Fruit fly (Drosophila melanogaster) whole organism, embryonic: ENCODE measurements around the gene NFAT.

Source experiments
- ATbp ChIP-seq: fragments of 200-800 bp; sonication (Bioruptor generic); optimal IDR thresholded peaks from 2 replicates; lab custom pipeline; 2017; ENCODE audit warnings: missing biosample characterization, mild to moderate bottlenecking, missing genetic modification characterization, missing genetic modification reagents
- CG10959 ChIP-seq: fragments of 200-800 bp; sonication (Bioruptor generic); IDR thresholded peaks from 2 replicates; pipeline ENCODE4 v1.3.6; 2022; ENCODE audit warnings: missing biosample characterization, missing genetic modification characterization
- CG11696 ChIP-seq: fragments of 200-800 bp; sonication (Bioruptor generic); IDR thresholded peaks from 2 replicates; pipeline ENCODE4 v1.3.6; 2022; ENCODE audit warnings: missing biosample characterization, missing genetic modification characterization
- CG13894 ChIP-seq: fragments of 200-800 bp; sonication (Bioruptor generic); optimal IDR thresholded peaks from 3 replicates; lab custom pipeline; 2018; ENCODE audit warnings: missing biosample characterization, mild to moderate bottlenecking, missing genetic modification characterization, moderate library complexity
- CG14050 ChIP-seq: fragments of 200-800 bp; sonication (Bioruptor generic); IDR thresholded peaks from 3 replicates; pipeline ENCODE4 v1.3.6; 2022; ENCODE audit warnings: missing biosample characterization, missing genetic modification characterization
- CG14441 ChIP-seq: fragments of 200-800 bp; sonication (Bioruptor generic); IDR thresholded peaks from 2 replicates; pipeline ENCODE4 v1.3.6; 2022; ENCODE audit warnings: missing biosample characterization, missing genetic modification characterization
- CG15601 ChIP-seq: fragments of 200-800 bp; sonication (Bioruptor generic); optimal IDR thresholded peaks from 3 replicates; lab custom pipeline; 2019; ENCODE audit warnings: missing biosample characterization, mild to moderate bottlenecking, missing genetic modification characterization, moderate library complexity
- CG17612 ChIP-seq: fragments of 200-800 bp; sonication (Bioruptor generic); IDR thresholded peaks from 2 replicates; pipeline ENCODE4 v1.3.6; 2022; ENCODE audit warnings: missing biosample characterization, missing genetic modification characterization
- CG17829 ChIP-seq: fragments of 200-800 bp; optimal IDR thresholded peaks from 2 replicates; lab custom pipeline; 2019; ENCODE audit warnings: missing biosample characterization, mild to moderate bottlenecking, missing genetic modification characterization, moderate library complexity
- CG2202 ChIP-seq: fragments of 200-800 bp; sonication (Bioruptor generic); optimal IDR thresholded peaks from 2 replicates; lab custom pipeline; 2018; ENCODE audit warnings: missing biosample characterization, mild to moderate bottlenecking, missing genetic modification characterization
- CG2678 ChIP-seq: fragments of 200-800 bp; sonication (Bioruptor generic); optimal IDR thresholded peaks from 3 replicates; lab custom pipeline; 2019; ENCODE audit warnings: missing biosample characterization, mild to moderate bottlenecking, missing genetic modification characterization, moderate library complexity
- CG2875 ChIP-seq: fragments of 200-800 bp; sonication (Bioruptor generic); optimal IDR thresholded peaks from 2 replicates; lab custom pipeline; 2017; ENCODE audit warnings: missing biosample characterization, mild to moderate bottlenecking, missing genetic modification characterization, missing genetic modification reagents
- CG2889 ChIP-seq: fragments of 200-800 bp; sonication (Bioruptor generic); IDR thresholded peaks from 3 replicates; pipeline ENCODE4 v1.3.6; 2022; ENCODE audit warnings: missing biosample characterization, missing genetic modification characterization
- CG30020 ChIP-seq: fragments of 200-800 bp; optimal IDR thresholded peaks from 2 replicates; lab custom pipeline; 2019; ENCODE audit warnings: missing biosample characterization, mild to moderate bottlenecking, missing genetic modification characterization, moderate library complexity
- CG3065 ChIP-seq: fragments of 200-800 bp; sonication (Bioruptor generic); optimal IDR thresholded peaks from 2 replicates; lab custom pipeline; 2016; ENCODE audit warnings: missing biosample characterization, missing genetic modification characterization
- CG3163 ChIP-seq: fragments of 200-800 bp; sonication (Bioruptor generic); optimal IDR thresholded peaks from 3 replicates; lab custom pipeline; 2016; ENCODE audit warnings: missing biosample characterization, missing genetic modification characterization
- CG32532 ChIP-seq: fragments of 200-800 bp; sonication (Bioruptor generic); IDR thresholded peaks from 2 replicates; pipeline ENCODE4 v1.3.6; 2022; ENCODE audit warnings: missing biosample characterization, missing genetic modification characterization
- CG3281 ChIP-seq: fragments of 200-800 bp; sonication (Bioruptor generic); optimal IDR thresholded peaks from 3 replicates; lab custom pipeline; 2017; ENCODE audit warnings: missing biosample characterization, mild to moderate bottlenecking, missing genetic modification characterization
- CG34224 ChIP-seq: fragments of 200-800 bp; sonication (Bioruptor generic); IDR thresholded peaks from 3 replicates; pipeline ENCODE4 v1.3.6; 2022; ENCODE audit warnings: missing biosample characterization, missing genetic modification characterization; ENCODE audit not compliant: partially characterized antibody
- CG4328 ChIP-seq: fragments of 200-800 bp; sonication (Bioruptor generic); optimal IDR thresholded peaks from 3 replicates; lab custom pipeline; 2017; ENCODE audit warnings: missing biosample characterization, missing genetic modification reagents, missing genetic modification characterization
- CG4707 ChIP-seq: fragments of 200-800 bp; sonication (Bioruptor generic); optimal IDR thresholded peaks from 2 replicates; lab custom pipeline; 2018; ENCODE audit warnings: missing biosample characterization, mild to moderate bottlenecking, missing genetic modification characterization, moderate library complexity
- CG7556 ChIP-seq: fragments of 200-800 bp; sonication (Bioruptor generic); optimal IDR thresholded peaks from 2 replicates; lab custom pipeline; 2017; ENCODE audit warnings: missing biosample characterization, mild to moderate bottlenecking, missing genetic modification characterization
- CG7786 ChIP-seq: fragments of 200-800 bp; sonication (Bioruptor generic); optimal IDR thresholded peaks from 2 replicates; lab custom pipeline; 2016; ENCODE audit warnings: missing biosample characterization, missing genetic modification characterization
- CG8359 ChIP-seq: fragments of 200-800 bp; sonication (Bioruptor generic); optimal IDR thresholded peaks from 2 replicates; lab custom pipeline; 2017; ENCODE audit warnings: missing biosample characterization, mild to moderate bottlenecking, missing genetic modification characterization, borderline replicate concordance
- CG8765 ChIP-seq: fragments of 200-800 bp; sonication (Bioruptor generic); IDR thresholded peaks from 2 replicates; pipeline ENCODE4 v1.3.6; 2022; ENCODE audit warnings: missing biosample characterization, missing genetic modification characterization
- H15 ChIP-seq: fragments of 200-800 bp; sonication (Bioruptor generic); IDR thresholded peaks from 3 replicates; pipeline ENCODE4 v1.3.6; 2022; ENCODE audit warnings: missing biosample characterization, missing genetic modification characterization
- Sin3A ChIP-seq: fragments of >200 bp; optimal IDR thresholded peaks from 2 replicates; lab custom pipeline; 2018
- Six4 ChIP-seq: fragments of 200-800 bp; sonication (Bioruptor generic); optimal IDR thresholded peaks from 2 replicates; lab custom pipeline; 2016; ENCODE audit warnings: missing biosample characterization, missing genetic modification characterization
- Sox100B ChIP-seq: fragments of 200-800 bp; sonication (Bioruptor generic); optimal IDR thresholded peaks from 3 replicates; lab custom pipeline; 2018; ENCODE audit warnings: missing biosample characterization, mild to moderate bottlenecking, missing genetic modification characterization
- Tbp ChIP-seq: fragments of >200 bp; optimal IDR thresholded peaks from 2 replicates; lab custom pipeline; 2018; ENCODE audit warnings: missing biosample characterization, missing genetic modification characterization
- ato ChIP-seq: fragments of 200-800 bp; sonication (Bioruptor generic); IDR thresholded peaks from 2 replicates; pipeline ENCODE4 v1.3.6; 2022; ENCODE audit warnings: missing biosample characterization, missing genetic modification characterization; ENCODE audit not compliant: partially characterized antibody
- bab2 ChIP-seq: fragments of 200-800 bp; sonication (Bioruptor generic); optimal IDR thresholded peaks from 2 replicates; lab custom pipeline; 2016; ENCODE audit warnings: missing biosample characterization, missing genetic modification characterization
- bigmax ChIP-seq: fragments of 200-800 bp; sonication (Bioruptor generic); optimal IDR thresholded peaks from 2 replicates; lab custom pipeline; 2018; ENCODE audit warnings: missing biosample characterization, mild to moderate bottlenecking, missing genetic modification characterization
- btn ChIP-seq: fragments of 200-800 bp; sonication (Bioruptor generic); optimal IDR thresholded peaks from 2 replicates; lab custom pipeline; 2016; ENCODE audit warnings: missing biosample characterization, missing genetic modification characterization
- chn ChIP-seq: fragments of 200-800 bp; sonication (Bioruptor generic); optimal IDR thresholded peaks from 2 replicates; lab custom pipeline; 2016; ENCODE audit warnings: missing biosample characterization, missing genetic modification characterization
- crc ChIP-seq: fragments of 200-800 bp; sonication (Bioruptor generic); optimal IDR thresholded peaks from 2 replicates; lab custom pipeline; 2016; ENCODE audit warnings: missing biosample characterization, missing genetic modification characterization
- cwo ChIP-seq: fragments of 200-800 bp; sonication (Bioruptor generic); optimal IDR thresholded peaks from 3 replicates; lab custom pipeline; 2017; ENCODE audit warnings: missing biosample characterization, missing genetic modification characterization, mild to moderate bottlenecking, moderate library complexity, missing genetic modification reagents
- dmrt99B ChIP-seq: fragments of 200-800 bp; sonication (Bioruptor generic); optimal IDR thresholded peaks from 2 replicates; lab custom pipeline; 2018; ENCODE audit warnings: missing biosample characterization, mild to moderate bottlenecking, missing genetic modification characterization, moderate library complexity
- fd96Cb ChIP-seq: fragments of 200-800 bp; sonication (Bioruptor generic); optimal IDR thresholded peaks from 2 replicates; lab custom pipeline; 2018; ENCODE audit warnings: missing biosample characterization, mild to moderate bottlenecking, missing genetic modification characterization, moderate library complexity
- grau ChIP-seq: fragments of 200-800 bp; optimal IDR thresholded peaks from 3 replicates; lab custom pipeline; 2019; ENCODE audit warnings: missing biosample characterization, mild to moderate bottlenecking, missing genetic modification characterization, moderate library complexity
- gsb-n ChIP-seq: fragments of 200-800 bp; sonication (Bioruptor generic); optimal IDR thresholded peaks from 3 replicates; lab custom pipeline; 2018; ENCODE audit warnings: missing biosample characterization, mild to moderate bottlenecking, missing genetic modification characterization
- hkb ChIP-seq, 2 experiments: fragments of 200-800 bp in 1 of 2; fragments of >200 bp in 1 of 2; sonication (Bioruptor generic) in 1 of 2; IDR thresholded peaks in 1 of 2; optimal IDR thresholded peaks in 1 of 2; 2 replicates each; pipeline versions ENCODE4 v1.3.6 to Lab custom; 2017 to 2022; ENCODE audit warnings: missing biosample characterization in 1 of 2, missing genetic modification characterization in 1 of 2
- hth ChIP-seq: fragments of >200 bp; optimal IDR thresholded peaks from 2 replicates; lab custom pipeline; 2017; ENCODE audit warnings: inconsistent platforms
- ind ChIP-seq: fragments of 200-800 bp; sonication (Bioruptor generic); optimal IDR thresholded peaks from 3 replicates; lab custom pipeline; 2016; ENCODE audit warnings: missing biosample characterization, missing genetic modification characterization
- inv ChIP-seq: fragments of 200-800 bp; sonication (Bioruptor generic); IDR thresholded peaks from 2 replicates; pipeline ENCODE4 v1.3.6; 2022; ENCODE audit warnings: missing biosample characterization, missing genetic modification characterization; ENCODE audit not compliant: partially characterized antibody
- mam ChIP-seq: fragments of 200-800 bp; sonication (Bioruptor generic); optimal IDR thresholded peaks from 3 replicates; lab custom pipeline; 2016; ENCODE audit warnings: missing biosample characterization, missing genetic modification characterization
- nau ChIP-seq: fragments of 200-800 bp; sonication (Bioruptor generic); optimal IDR thresholded peaks from 3 replicates; lab custom pipeline; 2017; ENCODE audit warnings: missing biosample characterization, mild to moderate bottlenecking, missing genetic modification characterization, missing genetic modification reagents
- sens ChIP-seq: fragments of 200-800 bp; sonication (Bioruptor generic); peaks from one replicate; lab custom pipeline; 2016; ENCODE audit warnings: missing biosample characterization, missing genetic modification characterization
- so ChIP-seq: fragments of 200-800 bp; sonication (Bioruptor generic); IDR thresholded peaks from 3 replicates; pipeline ENCODE4 v1.3.6; 2022; ENCODE audit warnings: missing biosample characterization, missing genetic modification characterization
- tna ChIP-seq: fragments of 200-800 bp; sonication (Bioruptor generic); IDR thresholded peaks from 2 replicates; pipeline ENCODE4 v1.3.6; 2022; ENCODE audit warnings: missing biosample characterization, missing genetic modification characterization; ENCODE audit not compliant: partially characterized antibody

NFAT gene

DNA sequence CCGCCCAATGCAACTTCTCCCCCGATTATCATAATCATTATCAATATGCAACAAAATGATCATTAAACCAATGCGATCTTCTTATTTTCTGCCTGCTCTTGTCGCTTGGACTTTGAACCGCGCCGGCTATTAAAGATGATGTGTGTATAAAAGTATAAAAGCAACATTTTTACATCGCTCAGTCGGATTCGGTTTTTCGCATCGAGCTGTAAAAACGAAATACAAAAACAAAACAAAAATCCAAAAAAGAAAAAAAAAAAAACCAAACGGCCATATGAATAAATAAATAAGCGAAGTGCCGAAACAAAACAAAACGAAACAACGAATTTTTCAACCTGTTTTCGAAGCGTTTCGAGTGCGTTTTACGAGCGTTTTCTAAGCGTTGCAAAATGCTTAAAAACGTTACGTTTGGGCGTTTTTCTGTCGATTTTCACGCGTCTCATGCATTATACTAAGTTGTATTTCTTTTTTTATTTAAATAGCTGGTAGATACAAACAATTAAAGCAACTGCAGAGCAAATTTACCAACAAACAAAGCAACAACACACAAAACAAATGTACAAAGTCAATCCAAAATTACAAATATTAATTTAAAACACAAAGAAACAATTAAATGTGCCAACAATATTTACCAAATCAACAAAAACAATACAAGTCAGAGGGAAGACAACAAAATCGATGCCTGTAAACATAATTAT lies 20.3 kb downstream of the NFAT start (continued):
- TF ChIP-seq dmrt99B (tag; lab: Kevin White, UChicago) = peak; percentile 47
- no peak for TF ChIP-seq btn (GFP tag; lab: Kevin White, UChicago)
- no peak for TF ChIP-seq so (GFP tag; lab: Robert Waterston, UW)
- TF ChIP-seq CG3163 (GFP tag; lab: Kevin White, UChicago) = no peak
- TF ChIP-seq CG14050 = no peak
- TF ChIP-seq ato (GFP tag; lab: Robert Waterston, UW) = no peak
- TF ChIP-seq CG3281 (GFP tag; lab: Kevin White, UChicago) = no peak
- no peak for TF ChIP-seq chn
- TF ChIP-seq CG17612 = no peak
- TF ChIP-seq tna (GFP tag; lab: Robert Waterston, UW) = no peak
- no peak for TF ChIP-seq CG17829 (tag; lab: Kevin White, UChicago)
- TF ChIP-seq Sin3A = no peak
- TF ChIP-seq sens (GFP tag; lab: Kevin White, UChicago) = peak; percentile 88
- no peak for TF ChIP-seq mam (GFP tag; lab: Kevin White, UChicago)
- TF ChIP-seq hth (lab: Kevin White, UChicago) = no peak
- TF ChIP-seq CG34224 (GFP tag; lab: Robert Waterston, UW) = no peak
- TF ChIP-seq grau (tag; lab: Kevin White, UChicago) = peak; percentile 23
- no peak for TF ChIP-seq bigmax (GFP tag; lab: Kevin White, UChicago)
- TF ChIP-seq crc (GFP tag; lab: Kevin White, UChicago) = no peak
- TF ChIP-seq CG30020 = no peak
- TF ChIP-seq CG15601 (tag; lab: Kevin White, UChicago) = peak; percentile 10
- no peak for TF ChIP-seq CG7786
- TF ChIP-seq CG2678 (tag; lab: Kevin White, UChicago) = peak; percentile 63
- peak; percentile 96 for TF ChIP-seq CG8359 (GFP tag; lab: Kevin White, UChicago)
- peak; percentile 38 for TF ChIP-seq CG2202
- no peak for TF ChIP-seq H15
- peak; percentile 17 for TF ChIP-seq bab2 (GFP tag; lab: Kevin White, UChicago)
- TF ChIP-seq nau = peak; percentile 75
- TF ChIP-seq CG3065 (GFP tag; lab: Kevin White, UChicago) = no peak
- no peak for TF ChIP-seq ind (GFP tag; lab: Kevin White, UChicago)
- peak; percentile 21 for TF ChIP-seq CG7556 (GFP tag; lab: Kevin White, UChicago)
- no peak for TF ChIP-seq CG13894 (tag; lab: Kevin White, UChicago)
- no peak for TF ChIP-seq CG8765
- no peak for TF ChIP-seq CG14441 (GFP tag; lab: Robert Waterston, UW)
- TF ChIP-seq Six4 (GFP tag; lab: Kevin White, UChicago) = no peak
- no peak for TF ChIP-seq inv
- TF ChIP-seq cwo (GFP tag; lab: Kevin White, UChicago) = no peak
- TF ChIP-seq fd96Cb (tag; lab: Kevin White, UChicago) = peak; percentile 40
- no peak for TF ChIP-seq CG32532 (GFP tag; lab: Robert Waterston, UW)
- peak; percentile 69 for TF ChIP-seq CG2875 (GFP tag; lab: Kevin White, UChicago)
- no peak for TF ChIP-seq CG10959
- TF ChIP-seq Sox100B = peak; percentile 43
- no peak for TF ChIP-seq CG4328
- peak; percentile 55 for TF ChIP-seq gsb-n
- no peak for TF ChIP-seq hkb (optimal IDR thresholded peaks at IDR 0.05; lab: Kevin White, UChicago)
- TF ChIP-seq hkb (GFP tag; IDR thresholded peaks at IDR 0.05; lab: Robert Waterston, UW) = no peak
- TF ChIP-seq CG2889 (GFP tag; lab: Robert Waterston, UW) = no peak
- peak; percentile 73 for TF ChIP-seq ATbp (GFP tag; lab: Kevin White, UChicago)
- TF ChIP-seq Tbp (GFP tag; lab: Kevin White, UChicago) = no peak
- TF ChIP-seq CG11696 = no peak
- TF ChIP-seq CG4707 = peak; percentile 54
